Fruit fly (Drosophila melanogaster): ENCODE results near the gene dbf.

The dbf gene

dm6 chr2L:10615889-10616288, 35.5 kb upstream of the dbf start (continued):
- TF ChIP-seq CG4318 (GFP tag; optimal IDR thresholded peaks at IDR 0.05) (peak; percentile 15), Ets96B (tag; optimal IDR thresholded peaks at IDR 0.05) (peak; percentile 59), net (GFP tag; optimal IDR thresholded peaks at IDR 0.05) (peak; percentile 62), CG6276 (GFP tag; optimal IDR thresholded peaks at IDR 0.05) (no peak), achi (GFP tag; optimal IDR thresholded peaks at IDR 0.05) (peak; percentile 57), CG34406 (GFP tag; optimal IDR thresholded peaks at IDR 0.05) (peak; percentile 71), CG6854 (GFP tag; optimal IDR thresholded peaks at IDR 0.05) (peak; percentile 37), CG7368 (GFP tag; optimal IDR thresholded peaks at IDR 0.05) (peak; percentile 30)

dm6 chr2L:10616767-10617166, 34.6 kb upstream of the dbf start:
- TF ChIP-seq topi (GFP tag; optimal IDR thresholded peaks at IDR 0.05) (peak; percentile 64), CG11294 (GFP tag; IDR thresholded peaks at IDR 0.05) (peak; percentile 92), Eip93F (GFP tag; optimal IDR thresholded peaks at IDR 0.05) (no peak), CG6163 (GFP tag; IDR thresholded peaks at IDR 0.05) (peak; percentile 95), CG6276 (GFP tag; optimal IDR thresholded peaks at IDR 0.05) (peak; percentile 84), spab (GFP tag; optimal IDR thresholded peaks at IDR 0.05) (peak; percentile 87), Gug (GFP tag; IDR thresholded peaks at IDR 0.05) (peak; percentile 94), CG10669 (GFP tag; optimal IDR thresholded peaks at IDR 0.05) (peak; percentile 91), CG4318 (GFP tag; optimal IDR thresholded peaks at IDR 0.05) (peak; percentile 72), CG16779 (tag; optimal IDR thresholded peaks at IDR 0.05) (peak; percentile 52), Eip78C (GFP tag) (peak; percentile 96), CG1621 (tag; optimal IDR thresholded peaks at IDR 0.05) (peak; percentile 87), esn (GFP tag; optimal IDR thresholded peaks at IDR 0.05) (no peak), lz (GFP tag; optimal IDR thresholded peaks at IDR 0.05) (peak; percentile 67), Lpt (GFP tag; optimal IDR thresholded peaks at IDR 0.05) (peak; percentile 88), Sox15 (GFP tag; optimal IDR thresholded peaks at IDR 0.05) (peak; percentile 56), Smox (GFP tag; optimal IDR thresholded peaks at IDR 0.05) (peak; percentile 44), CG31627 (GFP tag; optimal IDR thresholded peaks at IDR 0.05) (peak; percentile 43), OdsH (GFP tag; optimal IDR thresholded peaks at IDR 0.05) (peak; percentile 89), salr (GFP tag; optimal IDR thresholded peaks at IDR 0.05) (peak; percentile 79 to 86), dsx (GFP tag; optimal IDR thresholded peaks at IDR 0.05; ENCODE audit: poor library complexity, severe bottlenecking) (peak; percentile 92), CG9139 (GFP tag; optimal IDR thresholded peaks at IDR 0.05) (peak; percentile 79), Sox102F (GFP tag; optimal IDR thresholded peaks at IDR 0.05) (peak; percentile 16), CG6792 (GFP tag; optimal IDR thresholded peaks at IDR 0.05) (peak; percentile 80), CG3919 (GFP tag; optimal IDR thresholded peaks at IDR 0.05) (peak; percentile 90), pdm3 (GFP tag; optimal IDR thresholded peaks at IDR 0.05) (peak; percentile 88), CG6854 (GFP tag; optimal IDR thresholded peaks at IDR 0.05) (no peak), Ets96B (tag; optimal IDR thresholded peaks at IDR 0.05) (peak; percentile 93), Met (GFP tag; optimal IDR thresholded peaks at IDR 0.05) (peak; percentile 57), Sox14 (GFP tag; optimal IDR thresholded peaks at IDR 0.05) (peak; percentile 87), cyc (GFP tag; optimal IDR thresholded peaks at IDR 0.05) (peak; percentile 44), CG15336 (GFP tag; IDR thresholded peaks at IDR 0.05) (peak; percentile 97), svp (GFP tag) (peak; percentile 58), Eip75B (GFP tag; optimal IDR thresholded peaks at IDR 0.05) (peak; percentile 84), fkh (GFP tag; optimal IDR thresholded peaks at IDR 0.05) (no peak), CG3032 (tag; optimal IDR thresholded peaks at IDR 0.05) (peak; percentile 89), eg (GFP tag; IDR thresholded peaks at IDR 0.05) (peak; percentile 96), CG7368 (GFP tag; optimal IDR thresholded peaks at IDR 0.05) (peak; percentile 76), CG10631 (GFP tag; optimal IDR thresholded peaks at IDR 0.05) (peak; percentile 90), CG6808 (GFP tag; optimal IDR thresholded peaks at IDR 0.05) (peak; percentile 85), CG8632 (GFP tag; optimal IDR thresholded peaks at IDR 0.05) (peak; percentile 66), vri (GFP tag; optimal IDR thresholded peaks at IDR 0.05) (peak; percentile 8), Hr4 (GFP tag; optimal IDR thresholded peaks at IDR 0.05) (peak; percentile 86), ss (GFP tag; optimal IDR thresholded peaks at IDR 0.05) (peak; percentile 79 to 85), acj6 (GFP tag; optimal IDR thresholded peaks at IDR 0.05) (peak; percentile 86), fd59A (GFP tag; optimal IDR thresholded peaks at IDR 0.05) (peak; percentile 87), CG8119 (GFP tag; IDR thresholded peaks at IDR 0.05) (peak; percentile 94)
